Worm (Caenorhabditis elegans) whole organism, L1 larva: ENCODE results near the gene clec-19.

ENCODE experiments used
- efl-1 ChIP-seq, 4 experiments: fragments of 150-350 bp; optimal IDR thresholded peaks in 3 of 4; peaks in 1 of 4; 1 replicate in 1 of 4; 2 replicates in 3 of 4; lab custom pipeline; 2014; ENCODE audit warnings: missing biosample characterization in 2 of 4, missing genetic modification characterization in 2 of 4, missing genetic modification reagents in 2 of 4
- elt-3 ChIP-seq, 6 experiments: fragments of 150-350 bp in 1 of 6; sonication (generic microtip); optimal IDR thresholded peaks; 2 replicates each; lab custom pipeline; 2017 to 2018; ENCODE audit warnings: missing biosample characterization in 6 of 6, missing genetic modification characterization in 6 of 6, inconsistent platforms in 1 of 6
- fkh-10 ChIP-seq: sonication (generic microtip); optimal IDR thresholded peaks from 2 replicates; lab custom pipeline; 2017; ENCODE audit warnings: missing biosample characterization, missing genetic modification reagents, missing genetic modification characterization
- fkh-8 ChIP-seq: sonication (generic microtip); optimal IDR thresholded peaks from 2 replicates; lab custom pipeline; 2016; ENCODE audit warnings: mild to moderate bottlenecking, missing genetic modification characterization, missing compliant biosample characterization
- nhr-237 ChIP-seq: fragments of 150-350 bp; optimal IDR thresholded peaks from 2 replicates; lab custom pipeline; 2014; ENCODE audit warnings: missing biosample characterization, missing genetic modification characterization
- nhr-77 ChIP-seq: fragments of 150-350 bp; optimal IDR thresholded peaks from 2 replicates; lab custom pipeline; 2014; ENCODE audit warnings: missing biosample characterization, missing genetic modification characterization
- nhr-84 ChIP-seq: sonication (generic microtip); optimal IDR thresholded peaks from 2 replicates; lab custom pipeline; 2017; ENCODE audit warnings: missing biosample characterization, missing genetic modification characterization
- pax-3 ChIP-seq: fragments of 200-800 bp; sonication (Bioruptor generic); optimal IDR thresholded peaks from 2 replicates; lab custom pipeline; 2018; ENCODE audit warnings: mild to moderate bottlenecking, missing genetic modification characterization, moderate library complexity, missing compliant biosample characterization
- pqm-1 ChIP-seq: sonication (generic microtip); optimal IDR thresholded peaks from 3 replicates; lab custom pipeline; 2017; ENCODE audit warnings: missing biosample characterization, missing genetic modification characterization
- rnt-1 ChIP-seq: sonication (generic microtip); optimal IDR thresholded peaks from 2 replicates; lab custom pipeline; 2016; ENCODE audit warnings: mild to moderate bottlenecking, missing genetic modification characterization, moderate library complexity, missing compliant biosample characterization
- skn-1 ChIP-seq: fragments of 150-350 bp; optimal IDR thresholded peaks from 2 replicates; lab custom pipeline; 2014; ENCODE audit warnings: missing biosample characterization, missing genetic modification characterization
- unc-130 ChIP-seq: fragments of 150-350 bp; optimal IDR thresholded peaks from 2 replicates; lab custom pipeline; 2017; ENCODE audit warnings: missing biosample characterization, missing genetic modification characterization, inconsistent platforms
- zag-1 ChIP-seq: fragments of 150-350 bp; optimal IDR thresholded peaks from 2 replicates; lab custom pipeline; 2014; ENCODE audit warnings: missing biosample characterization, missing genetic modification characterization
- ztf-11 ChIP-seq, 2 experiments: sonication (generic microtip); optimal IDR thresholded peaks; 2 replicates each; lab custom pipeline; 2016 to 2017; ENCODE audit warnings: missing genetic modification characterization in 2 of 2, missing biosample characterization in 1 of 2, missing compliant biosample characterization in 1 of 2

ce11 chrII:1706385-1706784, 37.9 kb upstream of the clec-19 start, which contains the start of gene sdz-18:
- no peak for TF ChIP-seq rnt-1 (tag; lab: Kevin White, UChicago)
- no peak for TF ChIP-seq unc-130
- no peak for TF ChIP-seq pqm-1 (tag; lab: Kevin White, UChicago)
- TF ChIP-seq ztf-11 (tag; optimal IDR thresholded peaks at IDR 0.05; lab: Kevin White, UChicago) = no peak
- no peak for TF ChIP-seq fkh-10 (GFP tag; lab: Kevin White, UChicago)
- TF ChIP-seq nhr-237 (tag; lab: Kevin White, UChicago) = no peak
- TF ChIP-seq nhr-84 (tag; lab: Kevin White, UChicago) = no peak
- no peak for TF ChIP-seq elt-3 (tag; optimal IDR thresholded peaks at IDR 0.05; lab: Kevin White, UChicago)
- TF ChIP-seq skn-1 = no peak
- no peak for TF ChIP-seq zag-1 (tag; lab: Kevin White, UChicago)
- TF ChIP-seq pax-3 (tag; lab: Kevin White, UChicago) = no peak
- TF ChIP-seq fkh-8 (tag; lab: Kevin White, UChicago) = no peak
- no peak for TF ChIP-seq efl-1 (optimal IDR thresholded peaks at IDR 0.05; lab: Kevin White, UChicago)
- TF ChIP-seq efl-1 (GFP tag; optimal IDR thresholded peaks at IDR 0.05 in 1 of 2; lab: Kevin White, UChicago) = no peak
- TF ChIP-seq nhr-77 (tag; lab: Kevin White, UChicago) = no peak
